Fruit fly (Drosophila melanogaster) whole organism, embryonic: ENCODE data around the gene CG42399.

Source experiments
- Abd-B ChIP-seq: fragments of 200-800 bp; sonication (Bioruptor generic); optimal IDR thresholded peaks from 2 replicates; lab custom pipeline; 2018; ENCODE audit warnings: missing biosample characterization, mild to moderate bottlenecking, missing genetic modification characterization, moderate library complexity
- Asciz ChIP-seq: fragments of 200-800 bp; sonication (Bioruptor generic); optimal IDR thresholded peaks from 2 replicates; lab custom pipeline; 2017; ENCODE audit warnings: missing biosample characterization, mild to moderate bottlenecking, missing genetic modification characterization, missing genetic modification reagents
- CG10366 ChIP-seq: fragments of 200-800 bp; sonication (Bioruptor generic); IDR thresholded peaks from 2 replicates; pipeline ENCODE4 v1.3.6; 2022; ENCODE audit warnings: missing biosample characterization, missing genetic modification characterization
- CG10654 ChIP-seq: fragments of 200-800 bp; sonication (Bioruptor generic); optimal IDR thresholded peaks from 2 replicates; lab custom pipeline; 2016; ENCODE audit warnings: missing biosample characterization, missing genetic modification characterization
- CG11560 ChIP-seq: fragments of 200-800 bp; sonication (Bioruptor generic); IDR thresholded peaks from 3 replicates; pipeline ENCODE4 v1.3.6; 2022; ENCODE audit warnings: missing biosample characterization, missing genetic modification characterization
- CG11723 ChIP-seq: fragments of 200-800 bp; sonication (Bioruptor generic); optimal IDR thresholded peaks from 2 replicates; lab custom pipeline; 2017; ENCODE audit warnings: missing biosample characterization, mild to moderate bottlenecking, missing genetic modification characterization
- CG12744 ChIP-seq: fragments of 200-800 bp; sonication (Bioruptor generic); optimal IDR thresholded peaks from 2 replicates; lab custom pipeline; 2016; ENCODE audit warnings: missing biosample characterization, missing genetic modification characterization
- CG12942 ChIP-seq: fragments of 200-800 bp; sonication (Bioruptor generic); optimal IDR thresholded peaks from 3 replicates; lab custom pipeline; 2016; ENCODE audit warnings: missing biosample characterization, missing genetic modification characterization
- CG14050 ChIP-seq: fragments of 200-800 bp; sonication (Bioruptor generic); IDR thresholded peaks from 3 replicates; pipeline ENCODE4 v1.3.6; 2022; ENCODE audit warnings: missing biosample characterization, missing genetic modification characterization
- CG17361 ChIP-seq: fragments of 200-800 bp; sonication (Bioruptor generic); IDR thresholded peaks from 3 replicates; pipeline ENCODE4 v1.3.6; 2022; ENCODE audit warnings: missing biosample characterization, missing genetic modification characterization
- CG31224 ChIP-seq: fragments of 200-800 bp; sonication (Bioruptor generic); IDR thresholded peaks from 2 replicates; pipeline ENCODE4 v1.3.6; 2022; ENCODE audit warnings: missing biosample characterization, missing genetic modification characterization
- CG43689 ChIP-seq: fragments of 200-800 bp; sonication (Bioruptor generic); IDR thresholded peaks from 2 replicates; pipeline ENCODE4 v1.3.6; 2022; ENCODE audit warnings: missing biosample characterization, missing genetic modification characterization
- CG6272 ChIP-seq: fragments of 200-800 bp; sonication (Bioruptor generic); IDR thresholded peaks from 2 replicates; pipeline ENCODE4 v1.3.6; 2022; ENCODE audit warnings: missing biosample characterization, missing genetic modification characterization
- CG6854 ChIP-seq: fragments of 200-800 bp; sonication (Bioruptor generic); optimal IDR thresholded peaks from 3 replicates; lab custom pipeline; 2017; ENCODE audit warnings: missing biosample characterization, mild to moderate bottlenecking, missing genetic modification characterization
- CG7745 ChIP-seq: fragments of 200-800 bp; sonication (Bioruptor generic); optimal IDR thresholded peaks from 2 replicates; lab custom pipeline; 2018; ENCODE audit warnings: missing biosample characterization, mild to moderate bottlenecking, missing genetic modification characterization, moderate library complexity
- CG9932 ChIP-seq: fragments of 200-800 bp; sonication (Bioruptor generic); IDR thresholded peaks from 2 replicates; pipeline ENCODE4 v1.3.6; 2022; ENCODE audit warnings: missing biosample characterization, missing genetic modification characterization
- D19B ChIP-seq: fragments of 200-800 bp; sonication (Bioruptor generic); optimal IDR thresholded peaks from 2 replicates; lab custom pipeline; 2017; ENCODE audit warnings: missing biosample characterization, mild to moderate bottlenecking, missing genetic modification characterization
- Doc3 ChIP-seq: fragments of 200-800 bp; sonication (Bioruptor generic); IDR thresholded peaks from 3 replicates; pipeline ENCODE4 v1.3.6; 2022; ENCODE audit warnings: missing biosample characterization, missing genetic modification characterization; ENCODE audit not compliant: partially characterized antibody
- Elba2 ChIP-seq: fragments of 200-800 bp; sonication (Bioruptor generic); optimal IDR thresholded peaks from 3 replicates; lab custom pipeline; 2016; ENCODE audit warnings: missing biosample characterization, missing genetic modification characterization
- HLHmδ ChIP-seq: fragments of 200-800 bp; sonication (Bioruptor generic); optimal IDR thresholded peaks from 2 replicates; lab custom pipeline; 2018; ENCODE audit warnings: missing biosample characterization, mild to moderate bottlenecking, missing genetic modification characterization, moderate library complexity
- Hey ChIP-seq: fragments of 200-800 bp; sonication (Bioruptor generic); optimal IDR thresholded peaks from 3 replicates; lab custom pipeline; 2018; ENCODE audit warnings: missing biosample characterization, mild to moderate bottlenecking, missing genetic modification characterization
- Hr3 ChIP-seq: fragments of 200-800 bp; sonication (Bioruptor generic); optimal IDR thresholded peaks from 3 replicates; lab custom pipeline; 2016; ENCODE audit warnings: missing biosample characterization, missing genetic modification characterization
- Hr39 ChIP-seq: fragments of >200 bp; optimal IDR thresholded peaks from 2 replicates; lab custom pipeline; 2017
- Hr51 ChIP-seq, 2 experiments: fragments of 200-800 bp; sonication (Bioruptor generic); optimal IDR thresholded peaks; 2 replicates in 1 of 2; 3 replicates in 1 of 2; lab custom pipeline; 2016 to 2018; ENCODE audit warnings: missing biosample characterization in 2 of 2, missing genetic modification characterization in 2 of 2, mild to moderate bottlenecking in 1 of 2, moderate library complexity in 1 of 2
- Myb ChIP-seq: fragments of 200-800 bp; sonication (Bioruptor generic); optimal IDR thresholded peaks from 2 replicates; lab custom pipeline; 2016; ENCODE audit warnings: missing biosample characterization, missing genetic modification characterization
- Neu2 ChIP-seq: fragments of 200-800 bp; sonication (Bioruptor generic); optimal IDR thresholded peaks from 3 replicates; lab custom pipeline; 2016; ENCODE audit warnings: missing biosample characterization, missing genetic modification characterization, borderline replicate concordance
- Nf-YC ChIP-seq: fragments of 200-800 bp; optimal IDR thresholded peaks from 3 replicates; lab custom pipeline; 2019; ENCODE audit warnings: missing biosample characterization, mild to moderate bottlenecking, missing genetic modification characterization, moderate library complexity
- Oaz ChIP-seq: fragments of 200-800 bp; sonication (Bioruptor generic); IDR thresholded peaks from 2 replicates; pipeline ENCODE4 v1.3.6; 2022; ENCODE audit warnings: missing biosample characterization, missing genetic modification characterization
- Ptx1 ChIP-seq: fragments of 200-800 bp; sonication (Bioruptor generic); IDR thresholded peaks from 2 replicates; pipeline ENCODE4 v1.3.6; 2022; ENCODE audit warnings: missing biosample characterization, missing genetic modification characterization
- Spps ChIP-seq: fragments of 200-800 bp; sonication (Bioruptor generic); optimal IDR thresholded peaks from 2 replicates; lab custom pipeline; 2018; ENCODE audit warnings: missing biosample characterization, mild to moderate bottlenecking, missing genetic modification characterization
- Ssrp ChIP-seq: fragments of 200-800 bp; sonication (Bioruptor generic); optimal IDR thresholded peaks from 2 replicates; lab custom pipeline; 2018; ENCODE audit warnings: missing biosample characterization, mild to moderate bottlenecking, missing genetic modification characterization, moderate library complexity
- ase ChIP-seq: fragments of 200-800 bp; sonication (Bioruptor generic); IDR thresholded peaks from 3 replicates; pipeline ENCODE4 v1.3.6; 2022; ENCODE audit warnings: missing biosample characterization, missing genetic modification characterization
- az2 ChIP-seq: fragments of 200-800 bp; sonication (Bioruptor generic); optimal IDR thresholded peaks from 3 replicates; lab custom pipeline; 2016; ENCODE audit warnings: missing biosample characterization, missing genetic modification characterization
- bowl ChIP-seq: fragments of 200-800 bp; sonication (Bioruptor generic); IDR thresholded peaks from 2 replicates; pipeline ENCODE4 v1.3.6; 2022; ENCODE audit warnings: missing biosample characterization, missing genetic modification characterization
- bsh ChIP-seq, 2 experiments: fragments of 200-800 bp; sonication (Bioruptor generic); optimal IDR thresholded peaks; 2 replicates each; lab custom pipeline; 2017 to 2018; ENCODE audit warnings: mild to moderate bottlenecking in 2 of 2, missing biosample characterization in 2 of 2, missing genetic modification characterization in 2 of 2, moderate library complexity in 1 of 2
- dm ChIP-seq: fragments of 200-800 bp; sonication (Bioruptor generic); optimal IDR thresholded peaks from 3 replicates; lab custom pipeline; 2016; ENCODE audit warnings: missing biosample characterization, missing genetic modification characterization
- emc ChIP-seq: fragments of 200-800 bp; sonication (Bioruptor generic); optimal IDR thresholded peaks from 2 replicates; lab custom pipeline; 2016; ENCODE audit warnings: missing biosample characterization, missing genetic modification characterization
- fd3F ChIP-seq: fragments of 200-800 bp; sonication (Bioruptor generic); optimal IDR thresholded peaks from 2 replicates; lab custom pipeline; 2018; ENCODE audit warnings: missing biosample characterization, mild to moderate bottlenecking, missing genetic modification characterization, moderate library complexity
- h ChIP-seq: fragments of >200 bp; optimal IDR thresholded peaks from 2 replicates; lab custom pipeline; 2017
- nau ChIP-seq: fragments of 200-800 bp; sonication (Bioruptor generic); optimal IDR thresholded peaks from 3 replicates; lab custom pipeline; 2017; ENCODE audit warnings: missing biosample characterization, mild to moderate bottlenecking, missing genetic modification characterization, missing genetic modification reagents
- nerfin-1 ChIP-seq: fragments of 200-800 bp; sonication (Bioruptor generic); optimal IDR thresholded peaks from 3 replicates; lab custom pipeline; 2019; ENCODE audit warnings: missing biosample characterization, mild to moderate bottlenecking, missing genetic modification characterization, moderate library complexity
- odd ChIP-seq: fragments of 200-800 bp; sonication (Bioruptor generic); optimal IDR thresholded peaks from 2 replicates; lab custom pipeline; 2017; ENCODE audit warnings: missing biosample characterization, mild to moderate bottlenecking, missing genetic modification characterization
- row ChIP-seq: fragments of 200-800 bp; sonication (Bioruptor generic); IDR thresholded peaks from 3 replicates; pipeline ENCODE4 v1.3.6; 2022; ENCODE audit warnings: missing biosample characterization, missing genetic modification characterization
- sens-2 ChIP-seq: fragments of 200-800 bp; sonication (Bioruptor generic); IDR thresholded peaks from 2 replicates; pipeline ENCODE4 v1.3.6; 2022; ENCODE audit warnings: missing biosample characterization, missing genetic modification characterization
- seq ChIP-seq: fragments of 200-800 bp; sonication (Bioruptor generic); IDR thresholded peaks from 2 replicates; pipeline ENCODE4 v1.3.6; 2022; ENCODE audit warnings: missing biosample characterization, missing genetic modification characterization
- sisA ChIP-seq: fragments of 200-800 bp; sonication (Bioruptor generic); IDR thresholded peaks from 2 replicates; pipeline ENCODE4 v1.3.6; 2022; ENCODE audit warnings: missing biosample characterization, missing genetic modification characterization
- sna ChIP-seq: fragments of 200-800 bp; sonication (Bioruptor generic); IDR thresholded peaks from 2 replicates; pipeline ENCODE4 v1.3.6; 2022; ENCODE audit warnings: missing biosample characterization, missing genetic modification characterization; ENCODE audit not compliant: partially characterized antibody
- sob ChIP-seq: fragments of 200-800 bp; sonication (Bioruptor generic); IDR thresholded peaks from 2 replicates; pipeline ENCODE4 v1.3.6; 2022; ENCODE audit warnings: missing biosample characterization, missing genetic modification characterization
- tin ChIP-seq: fragments of 200-800 bp; sonication (Bioruptor generic); optimal IDR thresholded peaks from 3 replicates; lab custom pipeline; 2016; ENCODE audit warnings: missing biosample characterization, missing genetic modification characterization
- yki ChIP-seq: fragments of >200 bp; optimal IDR thresholded peaks from 3 replicates; lab custom pipeline; 2018
- zf30C ChIP-seq: fragments of 200-800 bp; sonication (Bioruptor generic); optimal IDR thresholded peaks from 3 replicates; lab custom pipeline; 2018; ENCODE audit warnings: missing biosample characterization, mild to moderate bottlenecking, missing genetic modification characterization
- zfh1 ChIP-seq: fragments of 200-800 bp; sonication (Bioruptor generic); IDR thresholded peaks from 3 replicates; pipeline ENCODE4 v1.3.6; 2022; ENCODE audit warnings: missing biosample characterization, missing genetic modification characterization

CG42399 gene

dm6 chr2L:102161-102761, 50.8 kb downstream of the CG42399 start, which contains the start of gene Creld (continued):
- TF ChIP-seq CG17361 (GFP tag; lab: Robert Waterston, UW): no peak
- TF ChIP-seq bowl (GFP tag; lab: Robert Waterston, UW): no peak
- TF ChIP-seq CG10654 (GFP tag; lab: Kevin White, UChicago): no peak
- TF ChIP-seq Hey (tag; lab: Kevin White, UChicago): no peak
- TF ChIP-seq Hr51 (GFP tag; optimal IDR thresholded peaks at IDR 0.05; lab: Kevin White, UChicago): no peak
- TF ChIP-seq Ssrp (tag; lab: Kevin White, UChicago): no peak
- no peak for TF ChIP-seq ase (GFP tag; lab: Robert Waterston, UW)
- no peak for TF ChIP-seq CG7745 (tag; lab: Kevin White, UChicago)
- no peak; the same call in 1 of the 2 replicates for TF ChIP-seq CG6272 (GFP tag; lab: Robert Waterston, UW)
- TF ChIP-seq D19B: no peak
- no peak for TF ChIP-seq CG12942 (GFP tag; lab: Kevin White, UChicago)
- no peak for TF ChIP-seq nerfin-1 (tag; lab: Kevin White, UChicago)
- TF ChIP-seq CG6854 (GFP tag; lab: Kevin White, UChicago): no peak
- no peak for TF ChIP-seq fd3F
- TF ChIP-seq sna: peak; percentile 100
- peak; percentile 90 for TF ChIP-seq Myb (GFP tag; lab: Kevin White, UChicago)
- TF ChIP-seq h (lab: Kevin White, UChicago): no peak
- peak; percentile 100 for TF ChIP-seq Doc3
- peak; percentile 45 for TF ChIP-seq row
- no peak for TF ChIP-seq Elba2
- TF ChIP-seq Spps: no peak
- TF ChIP-seq CG31224 (GFP tag; lab: Robert Waterston, UW): no peak
- 0 out of 3 replicates have a peak, but pooled peaks have one; percentile 22 for TF ChIP-seq zfh1 (GFP tag; lab: Robert Waterston, UW)
- no peak for TF ChIP-seq CG14050
- TF ChIP-seq tin: no peak
- no peak for TF ChIP-seq nau
- no peak for TF ChIP-seq zf30C (GFP tag; lab: Kevin White, UChicago)
- TF ChIP-seq Hr39 (lab: Kevin White, UChicago): no peak
- no peak; the same call in 2 of the 3 replicates for TF ChIP-seq CG11560
- TF ChIP-seq bsh (GFP tag; optimal IDR thresholded peaks at IDR 0.05; lab: Kevin White, UChicago): no peak
- TF ChIP-seq az2 (GFP tag; lab: Kevin White, UChicago): no peak
- TF ChIP-seq Nf-YC: no peak
- no peak for TF ChIP-seq Oaz (GFP tag; lab: Robert Waterston, UW)
- no peak for TF ChIP-seq odd (GFP tag; lab: Kevin White, UChicago)
- no peak for TF ChIP-seq Abd-B (GFP tag; lab: Kevin White, UChicago)
- TF ChIP-seq seq (GFP tag; lab: Robert Waterston, UW): no peak
- TF ChIP-seq Ptx1 (GFP tag; lab: Robert Waterston, UW): no peak
- TF ChIP-seq CG10366: no peak
- TF ChIP-seq Neu2 (GFP tag; lab: Kevin White, UChicago): no peak
- TF ChIP-seq yki (lab: Kevin White, UChicago): no peak
- TF ChIP-seq sisA: no peak
- TF ChIP-seq dm (GFP tag; lab: Kevin White, UChicago): peak; percentile 20
- no peak for TF ChIP-seq sens-2 (GFP tag; lab: Robert Waterston, UW)
- TF ChIP-seq emc: no peak
- no peak for TF ChIP-seq Asciz (GFP tag; lab: Kevin White, UChicago)
- no peak for TF ChIP-seq CG11723 (GFP tag; lab: Kevin White, UChicago)
- no peak for TF ChIP-seq CG43689 (GFP tag; lab: Robert Waterston, UW)
- TF ChIP-seq CG12744 (GFP tag; lab: Kevin White, UChicago): no peak
- no peak; the same call in 1 of the 2 replicates for TF ChIP-seq CG9932 (GFP tag; lab: Robert Waterston, UW)
- no peak for TF ChIP-seq Hr3
- TF ChIP-seq HLHmδ (GFP tag; lab: Kevin White, UChicago): no peak
- TF ChIP-seq sob: peak; percentile 51; the same call in 1 of the 2 replicates
